Worm (Caenorhabditis elegans): Measurements from ENCODE around the gene cyp-33C2.

ce11 chrV:2153274-2153673 lies 30.0 kb upstream of the cyp-33C2 start, which contains the start of gene srbc-23:
- TF ChIP-seq nhr-25 (tag; optimal IDR thresholded peaks at IDR 0.05) (no peak), ceh-82 (tag; optimal IDR thresholded peaks at IDR 0.05) (no peak), jun-1 (tag; optimal IDR thresholded peaks at IDR 0.05) (no peak)

Measured in whole organism, L3 larva.